Worm (Caenorhabditis elegans) whole organism, mixed stage, embryonic: ENCODE results near the gene T05E12.3.

Source experiments
- M03D4.4 ChIP-seq: sonication (generic microtip); optimal IDR thresholded peaks from 2 replicates; lab custom pipeline; 2017; ENCODE audit warnings: mild to moderate bottlenecking, missing genetic modification characterization, missing compliant biosample characterization
- ceh-83 ChIP-seq: fragments of 200-800 bp; sonication (Bioruptor generic); optimal IDR thresholded peaks from 2 replicates; lab custom pipeline; 2018; ENCODE audit warnings: mild to moderate bottlenecking, missing genetic modification characterization, missing compliant biosample characterization
- elt-1 ChIP-seq: sonication (generic microtip); optimal IDR thresholded peaks from 2 replicates; lab custom pipeline; 2017; ENCODE audit warnings: missing genetic modification characterization, mild to moderate bottlenecking, missing compliant biosample characterization, antibody characterized with exemption, moderate library complexity, borderline replicate concordance; ENCODE audit not compliant: insufficient read depth
- elt-3 ChIP-seq: fragments of 150-350 bp; optimal IDR thresholded peaks from 2 replicates; lab custom pipeline; 2014; ENCODE audit warnings: missing biosample characterization, missing genetic modification characterization
- lin-13 ChIP-seq: fragments of 150-350 bp; optimal IDR thresholded peaks from 2 replicates; lab custom pipeline; 2014; ENCODE audit warnings: missing biosample characterization, missing genetic modification characterization
- nhr-12 ChIP-seq: fragments of 150-350 bp; optimal IDR thresholded peaks from 2 replicates; lab custom pipeline; 2014; ENCODE audit warnings: missing biosample characterization, missing genetic modification characterization
- nhr-237 ChIP-seq: fragments of 150-350 bp; optimal IDR thresholded peaks from 2 replicates; lab custom pipeline; 2014; ENCODE audit warnings: missing biosample characterization, missing genetic modification characterization
- pha-4 ChIP-seq: fragments of 150-350 bp; optimal IDR thresholded peaks from 2 replicates; lab custom pipeline; 2018; ENCODE audit warnings: missing biosample characterization, missing genetic modification reagents, missing genetic modification characterization
- unc-39 ChIP-seq: fragments of 150-350 bp; optimal IDR thresholded peaks from 2 replicates; lab custom pipeline; 2014; ENCODE audit warnings: missing biosample characterization, missing genetic modification characterization
- unc-62 ChIP-seq: fragments of 150-350 bp; optimal IDR thresholded peaks from 2 replicates; lab custom pipeline; 2014; ENCODE audit warnings: missing biosample characterization, missing genetic modification reagents, missing genetic modification characterization
- ztf-11 ChIP-seq: fragments of 150-350 bp; optimal IDR thresholded peaks from 2 replicates; lab custom pipeline; 2014; ENCODE audit warnings: missing biosample characterization, missing genetic modification characterization

ce11 chrV:17094568-17094967, 16.8 kb upstream of the T05E12.3 start:
- TF ChIP-seq unc-62 (no peak), unc-39 (no peak), elt-1 (tag; lab: Kevin White, UChicago) (no peak), nhr-12 (tag; lab: Kevin White, UChicago) (no peak), pha-4 (tag; lab: Kevin White, UChicago) (no peak), lin-13 (tag; lab: Kevin White, UChicago) (no peak), nhr-237 (no peak), ceh-83 (GFP tag; lab: Kevin White, UChicago) (no peak), ztf-11 (tag; lab: Kevin White, UChicago) (no peak), elt-3 (tag; lab: Kevin White, UChicago) (no peak), M03D4.4 (no peak)
